Worm (Caenorhabditis elegans) whole organism, L4 larva: Measurements from ENCODE around the gene col-75.

Experiments used
- F26F4.8 ChIP-seq: fragments of 200-800 bp; sonication (Bioruptor generic); conservative IDR thresholded peaks from 2 replicates; pipeline ENCODE4 v1.3.6; 2022; ENCODE audit warnings: missing genetic modification characterization, missing compliant biosample characterization
- F37D6.2 ChIP-seq: sonication (generic microtip); optimal IDR thresholded peaks from 2 replicates; lab custom pipeline; 2016; ENCODE audit warnings: mild to moderate bottlenecking, missing genetic modification characterization, missing compliant biosample characterization
- F44E2.7 ChIP-seq: fragments of 200-800 bp; sonication (Bioruptor generic); IDR thresholded peaks from 2 replicates; pipeline ENCODE4 v2.1.2; 2022; ENCODE audit warnings: missing genetic modification characterization, missing compliant biosample characterization
- R02D3.7 ChIP-seq: fragments of 150-350 bp; sonication (generic microtip); optimal IDR thresholded peaks from 3 replicates; lab custom pipeline; 2014; ENCODE audit warnings: missing biosample characterization, missing genetic modification characterization
- T26A8.4 ChIP-seq: fragments of 200-800 bp; sonication (Bioruptor generic); IDR thresholded peaks from 2 replicates; pipeline ENCODE4 v1.3.6; 2022; ENCODE audit warnings: missing genetic modification characterization, missing compliant biosample characterization
- Y48G9A.11 ChIP-seq: fragments of 200-800 bp; sonication (Bioruptor generic); IDR thresholded peaks from 2 replicates; pipeline ENCODE4 v1.3.6; 2022; ENCODE audit warnings: missing genetic modification reagents, missing genetic modification characterization, missing compliant biosample characterization
- arid-1 ChIP-seq: fragments of 200-800 bp; sonication (Bioruptor generic); conservative IDR thresholded peaks from 2 replicates; pipeline ENCODE4 v1.3.6; 2022; ENCODE audit warnings: missing genetic modification reagents, missing genetic modification characterization, missing compliant biosample characterization
- ceh-20 ChIP-seq: fragments of 200-800 bp; sonication (Bioruptor generic); IDR thresholded peaks from 2 replicates; pipeline ENCODE4 v1.3.6; 2022; ENCODE audit warnings: missing genetic modification reagents, missing genetic modification characterization, missing compliant biosample characterization
- ceh-44 ChIP-seq: fragments of 200-800 bp; sonication (Bioruptor generic); IDR thresholded peaks from 2 replicates; pipeline ENCODE4 v1.3.6; 2022; ENCODE audit warnings: missing genetic modification reagents, missing genetic modification characterization, missing compliant biosample characterization
- cey-2 ChIP-seq: sonication (generic microtip); optimal IDR thresholded peaks from 3 replicates; lab custom pipeline; 2017; ENCODE audit warnings: missing genetic modification characterization, mild to moderate bottlenecking, missing compliant biosample characterization, antibody characterized with exemption, borderline replicate concordance; ENCODE audit not compliant: insufficient read depth
- daf-16 ChIP-seq, 3 experiments: sonication (generic microtip); optimal IDR thresholded peaks; 2 replicates each; lab custom pipeline; 2016 to 2017; ENCODE audit warnings: missing genetic modification characterization in 3 of 3, missing genetic modification reagents in 3 of 3, mild to moderate bottlenecking in 2 of 3, missing compliant biosample characterization in 2 of 3, missing biosample characterization in 1 of 3, moderate library complexity in 1 of 3
- daf-19 ChIP-seq: fragments of 200-800 bp; sonication (Bioruptor generic); conservative IDR thresholded peaks from 2 replicates; pipeline ENCODE4 v1.3.6; 2022; ENCODE audit warnings: missing genetic modification characterization, missing compliant biosample characterization
- daf-8 ChIP-seq: fragments of 200-800 bp; sonication (Bioruptor generic); IDR thresholded peaks from 2 replicates; pipeline ENCODE4 v1.3.6; 2022; ENCODE audit warnings: missing genetic modification characterization, missing compliant biosample characterization
- dmd-6 ChIP-seq: fragments of 200-800 bp; sonication (Bioruptor generic); IDR thresholded peaks from 2 replicates; pipeline ENCODE4 v1.3.6; 2022; ENCODE audit warnings: missing genetic modification reagents, missing genetic modification characterization, missing compliant biosample characterization
- egl-27 ChIP-seq: sonication (generic microtip); optimal IDR thresholded peaks from 3 replicates; lab custom pipeline; 2017; ENCODE audit warnings: missing biosample characterization, missing genetic modification reagents, missing genetic modification characterization
- egl-43 ChIP-seq: fragments of 200-800 bp; sonication (Bioruptor generic); IDR thresholded peaks from 2 replicates; pipeline ENCODE4 v1.3.6; 2022; ENCODE audit warnings: missing genetic modification reagents, missing genetic modification characterization, missing compliant biosample characterization
- fos-1 ChIP-seq: fragments of 150-350 bp; optimal IDR thresholded peaks from 2 replicates; lab custom pipeline; 2014; ENCODE audit warnings: missing biosample characterization, missing genetic modification characterization
- gei-8 ChIP-seq: fragments of 200-800 bp; sonication (Bioruptor generic); optimal IDR thresholded peaks from 2 replicates; lab custom pipeline; 2018; ENCODE audit warnings: mild to moderate bottlenecking, missing genetic modification characterization, missing compliant biosample characterization
- hlh-30 ChIP-seq: sonication (generic microtip); optimal IDR thresholded peaks from 2 replicates; lab custom pipeline; 2017; ENCODE audit warnings: antibody characterized with exemption, mild to moderate bottlenecking, missing genetic modification characterization, missing compliant biosample characterization; ENCODE audit not compliant: insufficient read depth
- lin-15B ChIP-seq: fragments of 150-350 bp; sonication (generic microtip); optimal IDR thresholded peaks from 3 replicates; lab custom pipeline; 2014; ENCODE audit warnings: missing biosample characterization, missing genetic modification characterization
- mdl-1 ChIP-seq, 2 experiments: fragments of 150-350 bp in 1 of 2; sonication (generic microtip) in 1 of 2; optimal IDR thresholded peaks; 2 replicates each; lab custom pipeline; 2014 to 2017; ENCODE audit warnings: missing biosample characterization in 2 of 2, missing genetic modification characterization in 2 of 2
- mep-1 ChIP-seq: fragments of 150-350 bp; sonication (generic microtip); optimal IDR thresholded peaks from 3 replicates; lab custom pipeline; 2014; ENCODE audit warnings: missing biosample characterization, missing genetic modification characterization
- mxl-2 ChIP-seq: fragments of 200-800 bp; sonication (Bioruptor generic); conservative IDR thresholded peaks from 2 replicates; pipeline ENCODE4 v1.3.6; 2022; ENCODE audit warnings: missing genetic modification reagents, missing genetic modification characterization, missing compliant biosample characterization
- nhr-11 ChIP-seq: fragments of 150-350 bp; optimal IDR thresholded peaks from 2 replicates; lab custom pipeline; 2014; ENCODE audit warnings: missing biosample characterization, missing genetic modification characterization
- nhr-25 ChIP-seq: sonication (generic microtip); optimal IDR thresholded peaks from 2 replicates; lab custom pipeline; 2017; ENCODE audit warnings: missing genetic modification characterization, mild to moderate bottlenecking, missing compliant biosample characterization, antibody characterized with exemption, moderate library complexity, borderline replicate concordance; ENCODE audit not compliant: insufficient read depth
- nhr-42 ChIP-seq: fragments of 200-800 bp; sonication (Bioruptor generic); IDR thresholded peaks from 2 replicates; pipeline ENCODE4 v1.3.6; 2022; ENCODE audit warnings: missing genetic modification characterization, missing compliant biosample characterization
- nhr-6 ChIP-seq: fragments of 150-350 bp; optimal IDR thresholded peaks from 2 replicates; lab custom pipeline; 2014; ENCODE audit warnings: missing biosample characterization, missing genetic modification characterization
- nhr-76 ChIP-seq: fragments of 150-350 bp; optimal IDR thresholded peaks from 2 replicates; lab custom pipeline; 2014; ENCODE audit warnings: missing biosample characterization, missing genetic modification characterization
- pha-4 ChIP-seq, 2 experiments: fragments of 150-350 bp in 1 of 2; fragments of 200-800 bp in 1 of 2; sonication (Bioruptor generic) in 1 of 2; IDR thresholded peaks in 1 of 2; optimal IDR thresholded peaks in 1 of 2; 2 replicates each; pipeline versions ENCODE4 v1.3.6 to Lab custom; 2014 to 2022; ENCODE audit warnings: missing genetic modification characterization in 2 of 2, missing genetic modification reagents in 2 of 2, missing biosample characterization in 1 of 2, missing compliant biosample characterization in 1 of 2
- pqm-1 ChIP-seq: sonication (generic microtip); optimal IDR thresholded peaks from 2 replicates; lab custom pipeline; 2017; ENCODE audit warnings: missing biosample characterization, missing genetic modification characterization
- set-16 ChIP-seq: fragments of 200-800 bp; sonication (Bioruptor generic); IDR thresholded peaks from 2 replicates; pipeline ENCODE4 v1.3.6; 2022; ENCODE audit warnings: missing genetic modification reagents, missing genetic modification characterization, missing compliant biosample characterization
- snpc-4 ChIP-seq: fragments of 150-350 bp; optimal IDR thresholded peaks from 2 replicates; lab custom pipeline; 2014; ENCODE audit warnings: missing biosample characterization, missing genetic modification characterization
- spr-3 ChIP-seq: fragments of 200-800 bp; sonication (Bioruptor generic); optimal IDR thresholded peaks from 2 replicates; lab custom pipeline; 2018; ENCODE audit warnings: mild to moderate bottlenecking, missing genetic modification characterization, missing compliant biosample characterization
- vab-7 ChIP-seq: fragments of 200-800 bp; sonication (Bioruptor generic); IDR thresholded peaks from 2 replicates; pipeline ENCODE4 v1.3.6; 2022; ENCODE audit warnings: missing genetic modification reagents, missing genetic modification characterization, missing compliant biosample characterization
- zfp-2 ChIP-seq: sonication (generic microtip); optimal IDR thresholded peaks from 2 replicates; lab custom pipeline; 2016; ENCODE audit warnings: mild to moderate bottlenecking, missing genetic modification characterization, missing compliant biosample characterization
- zfp-3 ChIP-seq: fragments of 200-800 bp; sonication (Bioruptor generic); conservative IDR thresholded peaks from 2 replicates; pipeline ENCODE4 v1.3.6; 2022; ENCODE audit warnings: missing genetic modification reagents, missing genetic modification characterization, missing compliant biosample characterization
- zip-11 ChIP-seq: fragments of 200-800 bp; sonication (Bioruptor generic); IDR thresholded peaks from 2 replicates; pipeline ENCODE4 v1.3.6; 2022; ENCODE audit warnings: missing genetic modification characterization, missing compliant biosample characterization
- zip-2 ChIP-seq: fragments of 150-350 bp; optimal IDR thresholded peaks from 2 replicates; lab custom pipeline; 2014; ENCODE audit warnings: missing biosample characterization, missing genetic modification characterization

Gene col-75

DNA sequence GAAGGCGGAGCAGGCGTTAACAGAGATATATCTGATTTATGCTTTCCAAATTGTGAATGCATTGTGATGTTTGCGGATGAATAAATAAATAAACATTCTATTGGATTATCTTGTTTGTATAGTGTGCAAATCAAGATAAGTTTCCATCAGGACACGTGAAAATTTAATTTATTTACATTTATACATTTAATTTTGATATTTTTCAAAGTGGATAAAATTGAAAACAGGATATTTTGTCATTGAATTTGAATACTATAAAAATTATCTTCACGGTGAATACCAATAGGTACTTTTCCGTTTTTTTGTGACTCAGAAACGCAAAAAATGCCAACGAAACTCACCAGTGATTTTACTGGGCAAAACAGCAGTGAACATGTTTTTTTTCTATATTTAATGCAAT is 34.9 kb upstream of the col-75 start, which contains the start of gene F58F12.3:
Gene F58F12.3 (minus strand): TSS at position 101 of the 400 bp plus-strand sequence.
- no peak for TF ChIP-seq egl-27 (tag; lab: Kevin White, UChicago)
- TF ChIP-seq nhr-11 (tag; lab: Kevin White, UChicago): no peak
- no peak for TF ChIP-seq hlh-30
- TF ChIP-seq F37D6.2: no peak
- TF ChIP-seq set-16 (GFP tag; lab: Robert Waterston, UW): no peak
- no peak for TF ChIP-seq daf-19 (GFP tag; lab: Robert Waterston, UW)
- TF ChIP-seq dmd-6: no peak
- TF ChIP-seq daf-16 (GFP tag; optimal IDR thresholded peaks at IDR 0.05; lab: Kevin White, UChicago): no peak
- no peak for TF ChIP-seq daf-16 (tag; optimal IDR thresholded peaks at IDR 0.05; lab: Kevin White, UChicago)
- TF ChIP-seq F26F4.8 (GFP tag; lab: Robert Waterston, UW): no peak
- TF ChIP-seq arid-1 (GFP tag; lab: Robert Waterston, UW): no peak
- TF ChIP-seq spr-3 (GFP tag; lab: Kevin White, UChicago): no peak
- TF ChIP-seq nhr-42: no peak
- no peak for TF ChIP-seq R02D3.7 (tag; lab: Kevin White, UChicago)
- no peak for TF ChIP-seq snpc-4 (tag; lab: Kevin White, UChicago)
- TF ChIP-seq nhr-76 (tag; lab: Kevin White, UChicago): no peak
- TF ChIP-seq gei-8 (GFP tag; lab: Kevin White, UChicago): no peak
- no peak for TF ChIP-seq daf-8
- no peak for TF ChIP-seq zfp-2 (tag; lab: Kevin White, UChicago)

DNA sequence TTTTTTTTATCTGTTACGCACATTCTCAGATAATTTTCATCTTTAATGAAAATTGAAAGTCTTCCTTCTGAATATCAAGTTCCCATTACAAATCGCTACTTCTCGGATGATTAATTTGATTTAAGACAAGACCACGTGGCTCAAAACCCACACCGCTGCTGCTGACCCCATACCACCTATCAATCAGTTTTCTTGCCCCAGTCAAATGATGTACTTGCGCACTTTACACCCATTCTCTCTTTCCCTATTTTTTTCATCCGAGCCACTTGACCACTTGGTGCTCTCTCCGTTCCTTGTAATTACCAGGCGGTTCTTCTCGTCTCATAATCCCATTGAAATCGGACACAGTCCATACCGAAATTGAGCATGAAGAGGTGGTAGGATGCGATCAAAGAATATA is 32.1 kb upstream of the col-75 start:
- TF ChIP-seq snpc-4 (tag; lab: Kevin White, UChicago): no peak
- TF ChIP-seq cey-2 (tag; lab: Kevin White, UChicago): no peak
- TF ChIP-seq T26A8.4: no peak
- no peak for TF ChIP-seq vab-7 (GFP tag; lab: Robert Waterston, UW)
- no peak for TF ChIP-seq F44E2.7 (GFP tag; lab: Robert Waterston, UW)
- no peak for TF ChIP-seq zip-2 (tag; lab: Kevin White, UChicago)
- no peak for TF ChIP-seq zip-11 (GFP tag; lab: Robert Waterston, UW)

DNA sequence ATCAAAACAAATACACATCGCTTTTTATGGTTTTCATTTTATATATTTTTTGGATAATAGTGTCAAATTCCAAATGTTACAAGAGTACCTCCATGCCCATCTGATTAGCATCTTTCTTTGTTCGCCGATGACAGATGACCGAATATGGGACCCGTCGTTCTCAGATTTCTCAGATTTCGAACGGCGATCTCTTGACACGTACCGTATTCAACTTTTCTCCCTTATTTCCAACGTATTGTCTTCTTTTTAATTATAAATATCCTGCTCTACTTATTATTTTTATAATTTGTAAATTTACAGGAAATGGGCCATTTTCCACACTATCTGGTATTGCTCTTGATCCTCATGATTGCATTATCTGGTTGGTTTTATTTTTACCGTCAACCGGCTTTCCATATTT is 27.7 kb upstream of the col-75 start, which contains the start of gene zig-10:
Gene zig-10 (plus strand): TSS at position 301 of the 400 bp plus-strand sequence.
- TF ChIP-seq lin-15B (tag; lab: Kevin White, UChicago) (no peak), F44E2.7 (GFP tag; lab: Robert Waterston, UW) (no peak), mxl-2 (GFP tag; lab: Robert Waterston, UW) (no peak), F37D6.2 (no peak), ceh-44 (GFP tag; lab: Robert Waterston, UW) (no peak), mep-1 (tag; lab: Kevin White, UChicago) (no peak), ceh-20 (GFP tag; lab: Robert Waterston, UW) (no peak), egl-43 (GFP tag; lab: Robert Waterston, UW) (no peak), zfp-3 (GFP tag; lab: Robert Waterston, UW) (no peak), Y48G9A.11 (GFP tag; lab: Robert Waterston, UW) (no peak), pha-4 (GFP tag; IDR thresholded peaks at IDR 0.05; lab: Robert Waterston, UW) (no peak), pha-4 (tag; optimal IDR thresholded peaks at IDR 0.05; lab: Kevin White, UChicago) (no peak), pqm-1 (tag; lab: Kevin White, UChicago) (no peak), fos-1 (tag; lab: Kevin White, UChicago) (no peak), mdl-1 (tag; optimal IDR thresholded peaks at IDR 0.05; lab: Kevin White, UChicago) (no peak), nhr-25 (tag; lab: Kevin White, UChicago) (no peak), nhr-6 (no peak), snpc-4 (tag; lab: Kevin White, UChicago) (no peak)
